Worm (Caenorhabditis elegans): ENCODE data around the gene C14A6.6.

The C14A6.6 gene

DNA sequence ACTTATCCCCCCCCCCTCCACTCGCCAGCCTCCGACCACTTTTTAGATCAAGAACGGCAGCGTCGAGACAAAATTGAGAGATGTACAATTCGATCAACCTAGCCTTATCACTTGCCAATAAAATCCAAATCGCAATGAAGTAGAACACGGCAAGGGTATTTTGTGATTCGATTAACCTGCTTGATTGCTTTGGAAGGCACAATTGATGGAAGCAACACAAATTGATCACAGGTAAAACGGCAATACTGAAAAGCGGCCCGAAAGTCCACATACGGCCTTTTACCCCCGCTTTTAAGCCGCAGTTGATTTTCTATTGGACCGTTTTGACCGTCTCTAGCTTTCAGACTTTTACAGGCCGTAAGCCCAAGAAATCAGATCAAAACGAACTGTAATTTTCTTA, 21.3 kb upstream of the C14A6.6 start, which contains the start of gene clec-245:
TSS of gene clec-245 (minus strand) at position 101 of the 400 bp plus-strand sequence.
- no peak for TF ChIP-seq ets-7 (tag; optimal IDR thresholded peaks at IDR 0.05)
- TF ChIP-seq ceh-13 (GFP tag; optimal IDR thresholded peaks at IDR 0.05) = no peak
- TF ChIP-seq hnd-1 (tag; optimal IDR thresholded peaks at IDR 0.05) = no peak
- no peak for TF ChIP-seq ceh-36 (tag; optimal IDR thresholded peaks at IDR 0.05)

DNA sequence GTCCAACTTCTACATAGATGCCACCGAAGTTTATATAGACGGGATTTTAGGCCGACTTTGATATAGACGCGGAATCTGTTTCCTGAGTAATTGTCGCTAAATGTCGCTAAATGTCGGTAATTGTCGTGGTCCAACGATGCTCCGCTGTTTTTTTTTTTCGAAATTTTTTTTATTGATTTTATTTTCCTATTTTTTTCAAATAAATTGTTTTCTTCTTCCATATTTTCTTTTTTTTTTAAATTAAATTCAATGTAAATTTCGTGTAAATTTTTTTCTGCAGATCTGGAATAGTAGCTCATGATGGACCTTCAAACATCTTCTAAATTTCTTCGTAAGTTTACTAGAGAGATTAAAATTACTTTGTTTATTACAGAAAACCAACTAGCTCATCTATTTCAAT, 17.8 kb upstream of the C14A6.6 start, which contains the start of gene C31G12.3:
TSS of gene C31G12.3 (plus strand) at position 301 of the 400 bp plus-strand sequence.
- TF ChIP-seq tbx-11 (GFP tag; IDR thresholded peaks at IDR 0.05) = no peak
- TF ChIP-seq flt-1 (GFP tag; IDR thresholded peaks at IDR 0.05) = no peak
- TF ChIP-seq tra-4 (tag; optimal IDR thresholded peaks at IDR 0.05) = no peak
- TF ChIP-seq ceh-36 (tag; optimal IDR thresholded peaks at IDR 0.05) = no peak
- TF ChIP-seq tbx-37 (GFP tag; conservative IDR thresholded peaks at IDR 0.05) = no peak
- TF ChIP-seq ama-1 (optimal IDR thresholded peaks at IDR 0.05) = no peak
- no peak for TF ChIP-seq scrt-1 (GFP tag; IDR thresholded peaks at IDR 0.05)
- no peak for TF ChIP-seq hmg-4 (GFP tag; optimal IDR thresholded peaks at IDR 0.05)

- no peak for TF ChIP-seq scrt-1 (GFP tag; IDR thresholded peaks at IDR 0.05)
- no peak for TF ChIP-seq aly-1 (tag; optimal IDR thresholded peaks at IDR 0.05)
- no peak for TF ChIP-seq tbx-37 (GFP tag; conservative IDR thresholded peaks at IDR 0.05)
- no peak for TF ChIP-seq flt-1 (GFP tag; IDR thresholded peaks at IDR 0.05)
- no peak for TF ChIP-seq sea-1 (GFP tag; conservative IDR thresholded peaks at IDR 0.05)
- no peak for TF ChIP-seq hnd-1 (tag; optimal IDR thresholded peaks at IDR 0.05)
- no peak for TF ChIP-seq tra-4 (tag; optimal IDR thresholded peaks at IDR 0.05)
- TF ChIP-seq tbx-11 (GFP tag; IDR thresholded peaks at IDR 0.05) = no peak
- TF ChIP-seq hmg-4 (GFP tag; optimal IDR thresholded peaks at IDR 0.05) = no peak
- TF ChIP-seq hmbx-1 (tag; optimal IDR thresholded peaks at IDR 0.05) = no peak
- no peak for TF ChIP-seq ceh-36 (tag; optimal IDR thresholded peaks at IDR 0.05)
- no peak for TF ChIP-seq pes-1 (GFP tag; IDR thresholded peaks at IDR 0.05)
- no peak for TF ChIP-seq B0310.2 (tag; optimal IDR thresholded peaks at IDR 0.05)
- no peak for TF ChIP-seq ama-1 (optimal IDR thresholded peaks at IDR 0.05)
- no peak for TF ChIP-seq F13C5.2 (tag; optimal IDR thresholded peaks at IDR 0.05)
- no peak for TF ChIP-seq ceh-13 (GFP tag; optimal IDR thresholded peaks at IDR 0.05)
- TF ChIP-seq ets-7 (tag; optimal IDR thresholded peaks at IDR 0.05) = no peak
Observed at ce11 chrV:18179663-18180062, 12.6 kb upstream of the C14A6.6 start, which contains the start of gene C31G12.1. C31G12.1 (plus strand) TSS chrV:18179963.

DNA sequence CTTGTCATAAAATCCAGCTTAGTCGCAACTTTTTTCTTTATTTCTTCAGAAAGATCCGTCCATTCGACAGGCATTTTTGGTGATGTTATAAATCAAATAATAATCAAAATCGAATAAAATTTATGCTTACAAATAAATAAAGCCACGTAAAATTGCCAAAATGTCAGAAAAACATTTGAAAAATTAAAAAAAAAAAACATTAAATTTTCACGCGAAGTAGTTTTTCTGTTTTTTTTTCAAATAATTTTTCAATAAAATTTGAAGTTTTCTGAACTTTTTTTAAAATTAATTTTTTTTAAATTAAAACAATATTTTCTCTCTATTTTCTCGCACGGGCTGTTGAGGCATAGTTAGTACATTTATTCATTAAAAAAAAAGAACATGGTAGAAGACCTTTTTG, 11.6 kb upstream of the C14A6.6 start, which contains the start of gene C31G12.4:
TSS of gene C31G12.4 (minus strand) at position 101 of the 400 bp plus-strand sequence.
- TF ChIP-seq tbx-11 (GFP tag; IDR thresholded peaks at IDR 0.05) = no peak
- TF ChIP-seq flt-1 (GFP tag; IDR thresholded peaks at IDR 0.05) = no peak
- no peak for TF ChIP-seq hnd-1 (tag; optimal IDR thresholded peaks at IDR 0.05)
- TF ChIP-seq tra-4 (tag; optimal IDR thresholded peaks at IDR 0.05) = no peak
- no peak for TF ChIP-seq pes-1 (GFP tag; IDR thresholded peaks at IDR 0.05)
- no peak for TF ChIP-seq aly-1 (tag; optimal IDR thresholded peaks at IDR 0.05)
- no peak for TF ChIP-seq tbx-37 (GFP tag; conservative IDR thresholded peaks at IDR 0.05)
- TF ChIP-seq hmg-4 (GFP tag; optimal IDR thresholded peaks at IDR 0.05) = no peak
- no peak for TF ChIP-seq B0310.2 (tag; optimal IDR thresholded peaks at IDR 0.05)
- no peak for TF ChIP-seq F13C5.2 (tag; optimal IDR thresholded peaks at IDR 0.05)
- TF ChIP-seq hmbx-1 (tag; optimal IDR thresholded peaks at IDR 0.05) = no peak
- TF ChIP-seq ets-7 (tag; optimal IDR thresholded peaks at IDR 0.05) = no peak
- TF ChIP-seq ceh-13 (GFP tag; optimal IDR thresholded peaks at IDR 0.05) = no peak
- no peak for TF ChIP-seq ceh-36 (tag; optimal IDR thresholded peaks at IDR 0.05)
- no peak for TF ChIP-seq ama-1 (optimal IDR thresholded peaks at IDR 0.05)

- TF ChIP-seq tbx-11 (GFP tag; IDR thresholded peaks at IDR 0.05) = no peak
- TF ChIP-seq hmg-4 (GFP tag; optimal IDR thresholded peaks at IDR 0.05) = no peak
- no peak for TF ChIP-seq ceh-36 (tag; optimal IDR thresholded peaks at IDR 0.05)
- no peak for TF ChIP-seq tbx-37 (GFP tag; conservative IDR thresholded peaks at IDR 0.05)
- TF ChIP-seq aly-1 (tag; optimal IDR thresholded peaks at IDR 0.05) = no peak
- no peak for TF ChIP-seq flt-1 (GFP tag; IDR thresholded peaks at IDR 0.05)
- no peak for TF ChIP-seq ceh-13 (GFP tag; optimal IDR thresholded peaks at IDR 0.05)
- no peak for TF ChIP-seq B0310.2 (tag; optimal IDR thresholded peaks at IDR 0.05)
Observed at ce11 chrV:18171568-18171967, 4.5 kb upstream of the C14A6.6 start, which contains the start of gene C14A6.8. C14A6.8 (minus strand) TSS chrV:18171668.

ce11 chrV:18168266-18168665, 1.2 kb upstream of the C14A6.6 start, which contains the start of gene C14A6.7:
C14A6.7 (minus strand) TSS chrV:18168366.
- TF ChIP-seq ama-1 (optimal IDR thresholded peaks at IDR 0.05) (no peak), F13C5.2 (tag; optimal IDR thresholded peaks at IDR 0.05) (no peak), ceh-36 (tag; optimal IDR thresholded peaks at IDR 0.05) (no peak), ceh-13 (GFP tag; optimal IDR thresholded peaks at IDR 0.05) (no peak), hmg-4 (GFP tag; optimal IDR thresholded peaks at IDR 0.05) (no peak), hmbx-1 (tag; optimal IDR thresholded peaks at IDR 0.05) (no peak), sea-1 (GFP tag; conservative IDR thresholded peaks at IDR 0.05) (no peak), hnd-1 (tag; optimal IDR thresholded peaks at IDR 0.05) (no peak), flt-1 (GFP tag; IDR thresholded peaks at IDR 0.05) (no peak), pes-1 (GFP tag; IDR thresholded peaks at IDR 0.05) (no peak), aly-1 (tag; optimal IDR thresholded peaks at IDR 0.05) (no peak), tbx-11 (GFP tag; IDR thresholded peaks at IDR 0.05) (no peak), B0310.2 (tag; optimal IDR thresholded peaks at IDR 0.05) (no peak), tbx-37 (GFP tag; conservative IDR thresholded peaks at IDR 0.05) (no peak), ets-7 (tag; optimal IDR thresholded peaks at IDR 0.05) (no peak), tra-4 (tag; optimal IDR thresholded peaks at IDR 0.05) (no peak), scrt-1 (GFP tag; IDR thresholded peaks at IDR 0.05) (no peak)

- TF ChIP-seq flt-1 (GFP tag; IDR thresholded peaks at IDR 0.05) (no peak), pes-1 (GFP tag; IDR thresholded peaks at IDR 0.05) (no peak), ets-7 (tag; optimal IDR thresholded peaks at IDR 0.05) (no peak), tbx-37 (GFP tag; conservative IDR thresholded peaks at IDR 0.05) (no peak), tbx-11 (GFP tag; IDR thresholded peaks at IDR 0.05) (no peak), aly-1 (tag; optimal IDR thresholded peaks at IDR 0.05) (no peak), F13C5.2 (tag; optimal IDR thresholded peaks at IDR 0.05) (no peak), ceh-36 (tag; optimal IDR thresholded peaks at IDR 0.05) (no peak), B0310.2 (tag; optimal IDR thresholded peaks at IDR 0.05) (no peak), ama-1 (optimal IDR thresholded peaks at IDR 0.05) (no peak), sea-1 (GFP tag; conservative IDR thresholded peaks at IDR 0.05) (no peak)
Observed at ce11 chrV:18164758-18165157, 2.3 kb downstream of the C14A6.6 start, which contains the start of gene C14A6.5. C14A6.5 (minus strand) TSS chrV:18164858.

Measured in whole organism, early embryonic.